Worm (Caenorhabditis elegans): Measurements from ENCODE around the gene afmd-2.

DNA sequence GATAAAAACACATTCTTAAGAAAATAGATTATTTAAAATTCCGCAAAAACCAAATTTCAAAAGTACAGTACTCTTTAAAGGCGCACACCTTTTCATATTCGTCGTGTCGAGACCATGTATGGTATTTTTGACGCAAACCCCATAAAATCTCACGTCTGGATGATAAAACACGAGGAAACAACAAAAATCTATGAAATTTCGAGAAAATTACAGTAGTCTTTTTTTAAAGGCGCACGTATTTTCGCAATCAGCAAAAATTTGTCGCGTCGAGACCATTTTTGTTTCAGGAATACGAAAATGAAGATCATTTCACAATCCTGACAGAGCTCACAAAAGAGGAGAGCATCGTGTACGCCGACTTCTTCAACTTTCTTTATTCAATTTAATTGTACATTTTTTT, 4.0 kb downstream of the afmd-2 start:
- TF ChIP-seq madf-8 (GFP tag; conservative IDR thresholded peaks at IDR 0.05) = no peak
- TF ChIP-seq lin-26 (GFP tag; IDR thresholded peaks at IDR 0.05) = no peak
- TF ChIP-seq madf-6 (GFP tag; IDR thresholded peaks at IDR 0.05) = peak; percentile 59
- TF ChIP-seq zim-3 (tag; optimal IDR thresholded peaks at IDR 0.05) = no peak
- no peak for TF ChIP-seq ceh-91 (GFP tag; IDR thresholded peaks at IDR 0.05)
- TF ChIP-seq B0035.1 (tag; optimal IDR thresholded peaks at IDR 0.05) = no peak

Data from whole organism, young adult.